Worm (Caenorhabditis elegans): Measurements from ENCODE around the gene F46C8.1.

Gene F46C8.1

DNA sequence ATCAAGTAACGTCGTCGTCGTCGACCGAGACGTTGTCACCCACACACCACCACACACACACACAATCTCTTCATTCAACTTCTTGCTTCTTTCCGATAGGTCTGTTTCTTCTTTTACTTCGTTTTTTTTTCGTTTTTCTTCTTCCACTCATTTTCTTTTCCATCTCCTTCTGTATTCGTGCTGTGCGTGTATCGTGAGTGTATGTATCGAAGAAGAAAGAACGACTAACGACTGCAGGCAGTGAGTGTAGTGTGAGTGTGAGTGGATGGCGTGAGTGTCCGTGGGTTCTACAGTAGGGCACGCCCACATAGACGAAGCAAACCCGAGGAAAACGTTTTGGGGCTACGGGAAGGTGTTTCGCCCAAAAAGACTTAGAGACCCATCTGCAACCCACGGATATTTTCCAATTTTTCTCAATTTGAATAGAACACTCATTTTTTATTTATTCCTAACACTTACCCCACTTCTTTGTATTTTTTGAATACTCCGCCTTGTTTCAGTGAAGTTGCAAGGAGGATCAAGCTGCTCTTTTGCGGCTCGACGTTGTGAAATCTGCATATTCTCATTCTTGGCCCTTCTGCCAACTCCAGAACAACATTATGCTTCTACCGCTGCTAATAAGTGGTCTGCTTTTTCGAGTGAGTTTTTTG lies 37.5 kb downstream of the F46C8.1 start, which contains the start of gene adt-2:
adt-2 (plus strand) TSS at position 600 of the 650 bp plus-strand sequence.
- peak; percentile 3 for TF ChIP-seq nfya-1 (tag; optimal IDR thresholded peaks at IDR 0.05; ENCODE audit: insufficient read depth)
- peak; percentile 1 for TF ChIP-seq ceh-28 (tag; optimal IDR thresholded peaks at IDR 0.05)
- no peak for TF ChIP-seq nhr-28 (tag; optimal IDR thresholded peaks at IDR 0.05)
- no peak for TF ChIP-seq ztf-4 (tag; optimal IDR thresholded peaks at IDR 0.05)
- TF ChIP-seq nhr-76 (tag; optimal IDR thresholded peaks at IDR 0.05): no peak
- peak; percentile 78 for TF ChIP-seq nhr-23 (tag; optimal IDR thresholded peaks at IDR 0.05)
- peak; percentile 9 for TF ChIP-seq nhr-43 (tag; optimal IDR thresholded peaks at IDR 0.05; ENCODE audit: poor library complexity, severe bottlenecking)
- TF ChIP-seq skn-1 (tag; optimal IDR thresholded peaks at IDR 0.05): no peak
- TF ChIP-seq nhr-25 (tag; optimal IDR thresholded peaks at IDR 0.05): peak; percentile 83

DNA sequence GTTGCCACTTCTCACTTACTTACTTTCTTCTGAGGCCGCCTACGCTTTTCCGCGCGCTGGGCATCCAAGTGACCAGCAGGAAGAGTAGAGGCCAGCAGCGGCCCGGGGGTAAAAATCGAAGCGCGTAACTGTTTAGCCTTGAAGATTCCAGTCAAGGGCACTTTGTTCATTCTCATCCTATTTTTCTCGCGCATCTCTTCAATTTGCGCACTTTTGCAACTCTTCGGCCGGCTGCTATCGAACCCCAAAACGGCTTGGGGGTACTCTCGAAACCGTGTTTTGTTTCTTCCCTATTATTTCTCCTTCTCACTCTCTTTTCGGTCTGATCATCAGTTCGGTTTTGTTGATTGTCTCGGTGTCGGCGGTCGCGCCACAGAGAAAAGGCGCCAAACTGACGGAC lies 38.3 kb downstream of the F46C8.1 start:
- TF ChIP-seq nhr-25 (tag; optimal IDR thresholded peaks at IDR 0.05): peak; percentile 47
- no peak for TF ChIP-seq nhr-237 (tag; optimal IDR thresholded peaks at IDR 0.05)
- TF ChIP-seq elt-3 (tag; optimal IDR thresholded peaks at IDR 0.05): no peak
- peak; percentile 32 for TF ChIP-seq ceh-28 (tag; optimal IDR thresholded peaks at IDR 0.05)
- TF ChIP-seq ZK546.5 (tag; optimal IDR thresholded peaks at IDR 0.05): no peak
- peak; percentile 42 for TF ChIP-seq nhr-23 (tag; optimal IDR thresholded peaks at IDR 0.05)
- TF ChIP-seq ama-1 (optimal IDR thresholded peaks at IDR 0.05): peak; percentile 53

DNA sequence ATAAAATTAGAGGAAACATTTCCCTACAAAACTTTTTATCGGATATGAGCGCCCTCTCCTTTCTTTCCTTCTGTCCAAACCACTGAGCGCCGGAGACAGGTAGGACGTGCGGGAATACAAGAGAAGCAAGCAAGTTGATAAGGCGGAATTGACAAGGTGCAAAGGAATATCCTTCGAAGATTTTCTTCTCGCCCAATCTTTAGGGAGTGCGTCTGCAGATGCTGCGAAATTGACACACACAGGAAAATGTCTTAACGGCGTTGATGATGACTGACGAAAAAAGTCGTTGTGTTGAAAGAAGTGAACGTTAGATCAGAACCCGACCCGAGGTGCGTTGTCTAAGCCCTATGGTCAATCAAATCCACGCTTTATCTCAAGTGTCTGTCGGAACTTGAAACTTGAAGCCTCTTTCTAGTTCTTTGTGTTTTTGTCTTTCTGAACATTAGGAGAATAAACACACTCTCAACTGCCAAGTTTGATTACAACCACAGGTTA lies 39.5 kb downstream of the F46C8.1 start:
- peak; percentile 7 for TF ChIP-seq nhr-43 (tag; optimal IDR thresholded peaks at IDR 0.05; ENCODE audit: poor library complexity, severe bottlenecking)
- no peak for TF ChIP-seq ZK546.5 (tag; optimal IDR thresholded peaks at IDR 0.05)

DNA sequence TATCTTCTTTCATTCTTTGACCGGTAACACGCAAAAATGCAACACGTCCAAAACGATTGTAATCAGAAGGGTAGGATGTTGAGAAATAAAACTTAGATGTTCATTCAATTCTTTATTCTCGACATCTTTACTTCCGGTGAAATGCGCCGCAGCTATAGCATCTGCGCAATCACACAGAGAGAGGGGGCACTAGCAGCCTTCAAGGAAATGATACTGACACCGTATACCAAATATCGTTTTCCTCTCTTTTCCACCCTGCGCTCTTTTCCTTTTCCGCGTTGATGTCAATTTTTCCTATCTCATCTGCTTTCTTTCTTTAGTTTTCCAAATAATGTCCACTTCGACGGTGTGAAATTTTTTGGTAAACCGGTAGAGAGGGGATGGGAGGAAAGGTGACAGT lies 42.5 kb downstream of the F46C8.1 start:
- TF ChIP-seq ceh-28 (tag; optimal IDR thresholded peaks at IDR 0.05) (peak; percentile 23), nfya-1 (tag; optimal IDR thresholded peaks at IDR 0.05; ENCODE audit: insufficient read depth) (no peak), nhr-23 (tag; optimal IDR thresholded peaks at IDR 0.05) (peak; percentile 55)

DNA sequence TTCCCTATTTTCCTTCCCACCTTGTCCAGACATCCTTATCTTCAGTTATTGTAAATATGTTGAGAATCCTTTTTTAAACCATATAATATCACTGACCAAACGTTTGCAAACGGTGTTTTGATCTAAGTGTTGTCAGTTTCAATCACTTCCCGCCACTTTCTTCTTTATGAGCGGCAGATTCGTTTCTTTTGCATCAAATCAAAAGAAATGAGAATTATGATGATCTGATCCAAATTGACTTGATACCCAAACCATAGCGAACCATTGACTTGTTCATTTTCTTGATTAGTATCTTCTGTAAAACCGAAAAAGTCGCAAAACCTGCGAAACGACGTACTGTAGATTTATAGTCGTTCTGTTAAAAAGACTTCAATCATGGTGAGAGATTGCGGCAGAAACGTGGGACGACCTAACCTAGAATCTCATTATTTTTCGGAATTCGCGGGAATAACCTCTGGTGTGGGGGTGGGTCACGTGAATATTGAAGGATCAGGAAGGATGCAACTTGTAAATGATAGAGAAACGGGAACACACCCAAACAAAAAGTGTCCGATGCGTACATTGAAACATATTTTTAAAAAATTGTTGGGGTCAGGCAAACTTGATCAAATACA lies 45.8 kb downstream of the F46C8.1 start:
- TF ChIP-seq nhr-25 (tag; optimal IDR thresholded peaks at IDR 0.05) (no peak), ztf-4 (tag; optimal IDR thresholded peaks at IDR 0.05) (no peak), eor-1 (tag; optimal IDR thresholded peaks at IDR 0.05) (no peak), nhr-23 (tag; optimal IDR thresholded peaks at IDR 0.05) (peak; percentile 43), nhr-237 (tag; optimal IDR thresholded peaks at IDR 0.05) (no peak), skn-1 (tag; optimal IDR thresholded peaks at IDR 0.05) (no peak), sea-2 (GFP tag; optimal IDR thresholded peaks at IDR 0.05) (no peak), ZK546.5 (tag; optimal IDR thresholded peaks at IDR 0.05) (no peak), nhr-43 (tag; optimal IDR thresholded peaks at IDR 0.05; ENCODE audit: poor library complexity, severe bottlenecking) (peak; percentile 2), daf-12 (tag; optimal IDR thresholded peaks at IDR 0.05) (no peak), hmg-11 (tag; optimal IDR thresholded peaks at IDR 0.05) (no peak)

DNA sequence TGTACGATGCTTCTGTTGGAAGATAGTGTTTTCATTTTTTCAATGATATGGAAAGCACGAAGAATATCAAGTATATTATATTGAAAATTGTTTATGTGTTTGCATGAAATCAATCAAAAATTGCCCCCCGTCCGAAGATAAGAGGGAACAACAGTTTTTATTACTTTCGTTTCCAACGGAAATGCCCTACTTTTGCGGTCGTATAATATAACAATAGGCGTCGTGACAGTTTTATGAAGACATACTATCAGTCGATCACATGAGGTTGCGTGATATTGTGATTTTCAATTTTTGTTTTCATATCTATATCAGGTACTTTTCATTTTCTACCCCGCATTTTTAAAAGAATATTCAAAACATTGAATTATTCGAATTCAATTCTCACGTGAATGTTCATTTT lies 47.8 kb downstream of the F46C8.1 start:
- TF ChIP-seq pha-4 (tag; optimal IDR thresholded peaks at IDR 0.05) (no peak), nhr-67 (tag; optimal IDR thresholded peaks at IDR 0.05) (no peak), nfya-1 (tag; optimal IDR thresholded peaks at IDR 0.05; ENCODE audit: insufficient read depth) (no peak), unc-62 (GFP tag; optimal IDR thresholded peaks at IDR 0.05) (no peak), pqm-1 (tag; optimal IDR thresholded peaks at IDR 0.05) (peak; percentile 55), egl-27 (tag; optimal IDR thresholded peaks at IDR 0.05) (no peak), ztf-11 (tag; optimal IDR thresholded peaks at IDR 0.05) (no peak), skn-1 (tag; optimal IDR thresholded peaks at IDR 0.05) (no peak), jun-1 (tag; optimal IDR thresholded peaks at IDR 0.05) (no peak), nhr-43 (tag; optimal IDR thresholded peaks at IDR 0.05; ENCODE audit: poor library complexity, severe bottlenecking) (peak; percentile 37), nhr-23 (tag; optimal IDR thresholded peaks at IDR 0.05) (peak; percentile 77), nhr-25 (tag; optimal IDR thresholded peaks at IDR 0.05) (no peak), nhr-11 (tag; optimal IDR thresholded peaks at IDR 0.05) (no peak), nhr-237 (tag; optimal IDR thresholded peaks at IDR 0.05) (no peak), nhr-77 (tag; optimal IDR thresholded peaks at IDR 0.05) (no peak), elt-1 (tag; optimal IDR thresholded peaks at IDR 0.05) (no peak), elt-2 (tag; optimal IDR thresholded peaks at IDR 0.05) (peak; percentile 72)
